Worm (Caenorhabditis elegans) whole organism, early embryonic: ENCODE data around the gene H39E23.3.

Source experiments
- ama-1 ChIP-seq: fragments of 150-350 bp; optimal IDR thresholded peaks from 2 replicates; lab custom pipeline; 2014
- ets-7 ChIP-seq: sonication (generic microtip); optimal IDR thresholded peaks from 2 replicates; lab custom pipeline; 2016; ENCODE audit warnings: missing genotype, missing genetic modification characterization, missing compliant biosample characterization
- hmbx-1 ChIP-seq: sonication (generic microtip); optimal IDR thresholded peaks from 2 replicates; lab custom pipeline; 2016; ENCODE audit warnings: mild to moderate bottlenecking, missing genetic modification characterization, missing compliant biosample characterization
- hnd-1 ChIP-seq: sonication (generic microtip); optimal IDR thresholded peaks from 2 replicates; lab custom pipeline; 2016; ENCODE audit warnings: missing genetic modification characterization, missing compliant biosample characterization
- tbx-11 ChIP-seq: fragments of 200-800 bp; sonication (Bioruptor generic); IDR thresholded peaks from 2 replicates; pipeline ENCODE4 v1.3.6; 2022; ENCODE audit warnings: missing genetic modification characterization, missing compliant biosample characterization
- tbx-37 ChIP-seq: fragments of 200-800 bp; sonication (Bioruptor generic); conservative IDR thresholded peaks from 2 replicates; pipeline ENCODE4 v1.3.6; 2022; ENCODE audit warnings: missing genetic modification reagents, missing genetic modification characterization, missing compliant biosample characterization
- tra-4 ChIP-seq: sonication (generic microtip); optimal IDR thresholded peaks from 2 replicates; lab custom pipeline; 2017; ENCODE audit warnings: missing genetic modification characterization, missing compliant biosample characterization

DNA sequence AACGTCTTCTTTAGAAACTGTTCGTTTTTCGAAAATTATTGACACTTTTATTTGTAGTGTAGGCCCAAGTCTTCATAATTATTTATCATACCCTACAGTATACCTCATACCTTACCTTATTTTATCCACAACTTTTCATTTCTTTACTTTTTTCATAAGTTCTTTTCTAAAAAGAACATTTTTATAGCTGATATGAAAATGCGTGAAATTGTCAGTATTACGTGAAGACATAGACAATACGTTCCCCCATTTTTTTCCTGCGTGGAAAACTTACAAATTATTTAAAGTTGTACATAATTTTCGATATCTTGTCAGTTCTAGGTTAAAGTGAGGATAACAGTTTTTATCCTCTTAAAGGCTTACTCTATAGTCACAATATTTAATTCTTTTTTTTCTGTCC lies 37.7 kb upstream of the H39E23.3 start:
- TF ChIP-seq ama-1 (lab: Kevin White, UChicago) (no peak), ets-7 (tag; lab: Kevin White, UChicago) (no peak), tra-4 (tag; lab: Kevin White, UChicago) (no peak), tbx-11 (GFP tag; lab: Robert Waterston, UW) (no peak), tbx-37 (GFP tag; lab: Robert Waterston, UW) (no peak), hmbx-1 (tag; lab: Kevin White, UChicago) (no peak), hnd-1 (tag; lab: Kevin White, UChicago) (no peak)
